Worm (Caenorhabditis elegans) whole organism, early embryonic: ENCODE data around the gene mig-32.

Experiments used
- F13C5.2 ChIP-seq: sonication (generic microtip); optimal IDR thresholded peaks from 2 replicates; lab custom pipeline; 2017; ENCODE audit warnings: mild to moderate bottlenecking, missing genetic modification characterization, inconsistent platforms, missing compliant biosample characterization
- ama-1 ChIP-seq: fragments of 150-350 bp; optimal IDR thresholded peaks from 2 replicates; lab custom pipeline; 2014
- ceh-36 ChIP-seq: sonication (generic microtip); optimal IDR thresholded peaks from 2 replicates; lab custom pipeline; 2016; ENCODE audit warnings: missing genetic modification characterization, inconsistent platforms, missing compliant biosample characterization
- ets-7 ChIP-seq: sonication (generic microtip); optimal IDR thresholded peaks from 2 replicates; lab custom pipeline; 2016; ENCODE audit warnings: missing genotype, missing genetic modification characterization, missing compliant biosample characterization
- hmbx-1 ChIP-seq: sonication (generic microtip); optimal IDR thresholded peaks from 2 replicates; lab custom pipeline; 2016; ENCODE audit warnings: mild to moderate bottlenecking, missing genetic modification characterization, missing compliant biosample characterization
- tbx-11 ChIP-seq: fragments of 200-800 bp; sonication (Bioruptor generic); IDR thresholded peaks from 2 replicates; pipeline ENCODE4 v1.3.6; 2022; ENCODE audit warnings: missing genetic modification characterization, missing compliant biosample characterization
- tbx-37 ChIP-seq: fragments of 200-800 bp; sonication (Bioruptor generic); conservative IDR thresholded peaks from 2 replicates; pipeline ENCODE4 v1.3.6; 2022; ENCODE audit warnings: missing genetic modification reagents, missing genetic modification characterization, missing compliant biosample characterization

DNA sequence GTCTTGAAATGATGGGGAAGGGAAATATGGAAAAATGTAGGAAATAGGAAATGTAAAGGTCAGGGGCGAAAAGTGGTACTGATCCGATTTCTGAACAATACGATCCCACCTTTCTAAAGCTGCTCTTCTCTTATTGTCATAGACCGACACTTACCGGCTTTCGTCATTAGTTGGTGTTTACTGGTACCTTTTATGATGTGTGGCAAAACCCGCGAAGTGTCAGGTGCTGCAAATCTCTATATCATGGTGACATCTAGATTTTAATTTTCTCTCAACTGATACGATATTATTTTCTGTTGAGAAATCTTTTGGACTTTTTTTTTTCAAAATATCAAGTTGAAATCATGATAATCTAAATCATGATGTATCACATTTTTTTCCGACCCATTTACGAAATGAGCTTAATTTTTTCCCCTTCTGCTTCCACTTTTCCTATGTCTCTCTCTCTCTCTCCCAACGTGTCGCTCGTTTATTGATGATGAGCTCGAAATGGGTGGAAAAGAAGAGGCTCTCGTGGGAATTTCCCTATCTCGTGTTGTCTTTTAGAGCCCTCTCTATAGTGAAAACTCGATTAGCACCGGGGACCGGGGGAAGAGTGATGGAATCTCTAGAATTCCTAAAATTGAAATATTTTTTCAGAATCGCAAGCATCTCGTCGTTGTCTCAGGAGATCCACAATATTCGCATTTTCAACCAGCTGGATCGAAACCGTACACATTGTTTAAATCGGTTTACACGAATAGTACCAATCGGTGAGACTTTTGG lies 39.5 kb upstream of the mig-32 start:
- TF ChIP-seq tbx-11 (GFP tag; lab: Robert Waterston, UW) (no peak), ama-1 (no peak), ceh-36 (tag; lab: Kevin White, UChicago) (no peak), tbx-37 (GFP tag; lab: Robert Waterston, UW) (no peak), ets-7 (tag; lab: Kevin White, UChicago) (no peak), F13C5.2 (tag; lab: Kevin White, UChicago) (no peak), hmbx-1 (tag; lab: Kevin White, UChicago) (no peak)
